Fruit fly (Drosophila melanogaster): ENCODE data around the gene CG43147.

CG43147 gene

DNA sequence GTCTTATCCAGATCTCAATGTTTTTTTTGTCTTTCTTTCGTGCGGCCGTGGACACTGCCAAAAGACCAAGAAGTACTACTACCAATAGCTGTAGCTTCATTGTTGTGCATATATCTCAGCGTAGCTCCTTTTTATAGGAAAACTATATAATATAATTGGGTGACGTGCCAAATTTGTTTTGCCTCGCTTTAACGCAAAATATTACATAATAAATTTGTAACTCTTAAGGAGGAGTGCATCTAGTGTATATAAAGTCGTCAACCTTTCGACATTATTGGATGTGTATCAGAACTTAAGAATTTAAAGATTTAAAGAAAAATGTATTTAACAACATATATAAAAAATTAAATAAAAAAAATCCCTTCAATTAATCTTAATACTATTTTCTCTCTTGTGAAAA lies at the start of gene CG43147:
Gene CG43147, minus strand, starts transcription at position 101 of the 400 bp plus-strand sequence.
- TF ChIP-seq CG9705 (GFP tag; optimal IDR thresholded peaks at IDR 0.05) (no peak), CG32264 (GFP tag; optimal IDR thresholded peaks at IDR 0.05) (no peak), h (GFP tag; optimal IDR thresholded peaks at IDR 0.05) (no peak), Hnf4 (GFP tag; optimal IDR thresholded peaks at IDR 0.05) (no peak), Hr83 (GFP tag; optimal IDR thresholded peaks at IDR 0.05; ENCODE audit: poor library complexity, severe bottlenecking) (no peak), pan (optimal IDR thresholded peaks at IDR 0.05) (no peak), ey (GFP tag; optimal IDR thresholded peaks at IDR 0.05) (no peak), N (GFP tag; optimal IDR thresholded peaks at IDR 0.05) (no peak), Jra (GFP tag; optimal IDR thresholded peaks at IDR 0.05) (no peak), sv (GFP tag; optimal IDR thresholded peaks at IDR 0.05) (no peak), Mio (GFP tag; optimal IDR thresholded peaks at IDR 0.05) (no peak), br (GFP tag; optimal IDR thresholded peaks at IDR 0.05) (no peak), rgr (GFP tag; optimal IDR thresholded peaks at IDR 0.05) (no peak), lola (GFP tag; optimal IDR thresholded peaks at IDR 0.05) (no peak), dl (GFP tag; optimal IDR thresholded peaks at IDR 0.05; ENCODE audit: insufficient read depth in 1 of 2, partially characterized antibody in 2 of 2) (no peak), GATAd (GFP tag; optimal IDR thresholded peaks at IDR 0.05) (no peak), sage (GFP tag; optimal IDR thresholded peaks at IDR 0.05) (no peak), foxo (GFP tag; optimal IDR thresholded peaks at IDR 0.05) (no peak), CrebA (GFP tag; optimal IDR thresholded peaks at IDR 0.05; ENCODE audit: borderline replicate concordance) (no peak)

DNA sequence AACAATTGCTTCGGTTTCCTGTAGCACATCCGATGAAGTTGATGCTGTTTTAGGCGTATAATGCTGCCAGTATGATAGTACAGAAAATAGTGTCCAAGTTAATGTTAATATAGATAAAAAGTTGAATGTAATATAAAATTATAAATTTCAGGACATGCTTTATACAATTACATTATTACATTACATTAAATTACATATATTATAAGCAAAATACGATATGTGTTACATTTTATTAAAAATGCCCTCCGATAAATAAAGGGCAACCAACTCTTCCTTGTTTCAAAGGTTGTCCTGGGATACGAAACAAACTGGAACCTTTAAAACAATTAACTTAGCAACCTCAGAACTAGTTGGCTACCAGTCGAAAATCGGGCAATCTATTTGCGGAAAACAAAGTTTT lies 48.8 kb upstream of the CG43147 start, which contains the start of gene CG17687:
Gene CG17687, plus strand, starts transcription at position 301 of the 400 bp plus-strand sequence.
- TF ChIP-seq CG9705 (GFP tag; optimal IDR thresholded peaks at IDR 0.05) (no peak), Dfd (GFP tag; optimal IDR thresholded peaks at IDR 0.05) (no peak), br (GFP tag; optimal IDR thresholded peaks at IDR 0.05) (no peak), Abd-B (GFP tag; optimal IDR thresholded peaks at IDR 0.05) (no peak), Hnf4 (GFP tag; optimal IDR thresholded peaks at IDR 0.05) (no peak), foxo (GFP tag; optimal IDR thresholded peaks at IDR 0.05) (no peak), Hr83 (GFP tag; optimal IDR thresholded peaks at IDR 0.05; ENCODE audit: poor library complexity, severe bottlenecking) (no peak), pan (optimal IDR thresholded peaks at IDR 0.05) (no peak), tai (GFP tag; optimal IDR thresholded peaks at IDR 0.05) (no peak), dsf (GFP tag; optimal IDR thresholded peaks at IDR 0.05; ENCODE audit: borderline replicate concordance) (no peak), brk (GFP tag; optimal IDR thresholded peaks at IDR 0.05) (no peak)

DNA sequence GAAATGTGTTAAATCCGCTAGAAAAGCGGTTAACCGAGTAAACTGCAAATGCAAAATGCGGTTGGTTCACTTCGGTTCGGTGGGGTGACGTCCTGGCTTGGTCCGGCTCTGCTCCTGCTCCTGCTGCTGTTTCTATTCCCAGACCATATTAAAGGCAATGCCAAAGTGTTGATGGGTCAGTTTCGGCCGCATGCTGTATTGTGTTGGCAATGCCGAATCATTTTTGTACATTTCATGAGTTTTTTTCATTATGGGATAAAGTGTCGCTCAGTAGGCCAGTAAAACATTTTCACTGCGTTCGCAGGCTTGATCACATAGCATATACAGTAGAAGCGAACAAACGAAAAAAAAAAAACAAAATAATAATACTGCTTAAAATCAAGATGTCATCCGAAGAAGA lies 28.9 kb upstream of the CG43147 start, which contains the start of gene CG14113:
Gene CG14113, plus strand, starts transcription at position 301 of the 400 bp plus-strand sequence.
- TF ChIP-seq Dfd (GFP tag; optimal IDR thresholded peaks at IDR 0.05) (no peak), Myc (optimal IDR thresholded peaks at IDR 0.05) (no peak), Mio (GFP tag; optimal IDR thresholded peaks at IDR 0.05) (no peak), CG9705 (GFP tag; optimal IDR thresholded peaks at IDR 0.05) (no peak), Vsx2 (GFP tag; optimal IDR thresholded peaks at IDR 0.05; ENCODE audit: partially characterized antibody) (no peak), br (GFP tag; optimal IDR thresholded peaks at IDR 0.05) (no peak), Dif (GFP tag; optimal IDR thresholded peaks at IDR 0.05; ENCODE audit: partially characterized antibody) (no peak), OdsH (GFP tag; optimal IDR thresholded peaks at IDR 0.05) (no peak), sv (GFP tag; optimal IDR thresholded peaks at IDR 0.05) (no peak), GATAd (GFP tag; optimal IDR thresholded peaks at IDR 0.05) (no peak), CG32264 (GFP tag; optimal IDR thresholded peaks at IDR 0.05) (no peak), rgr (GFP tag; optimal IDR thresholded peaks at IDR 0.05) (no peak), usp (GFP tag; optimal IDR thresholded peaks at IDR 0.05) (no peak), Abd-B (GFP tag; optimal IDR thresholded peaks at IDR 0.05) (no peak), Rel (GFP tag; optimal IDR thresholded peaks at IDR 0.05) (no peak), Rel (tag; optimal IDR thresholded peaks at IDR 0.05) (no peak)

DNA sequence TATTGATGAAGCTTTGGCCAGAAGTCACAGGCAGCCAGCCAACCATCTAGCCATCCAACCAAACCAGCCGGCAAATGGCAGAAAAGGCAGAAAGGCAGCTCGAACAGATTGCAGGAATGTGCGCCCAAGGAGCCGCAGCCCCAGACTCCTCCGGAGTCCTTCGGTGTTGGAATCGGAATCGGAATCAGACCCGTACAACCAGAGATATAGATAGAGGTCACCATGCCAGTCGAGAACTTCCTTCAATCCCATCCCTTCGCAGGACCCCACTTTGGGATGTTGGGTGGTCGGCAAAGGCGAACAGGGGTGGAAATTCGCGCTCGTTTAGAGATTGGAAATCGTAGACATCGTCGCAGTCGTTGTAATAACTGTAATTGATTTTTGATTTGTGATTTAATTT lies 12.3 kb upstream of the CG43147 start:
- TF ChIP-seq jim (GFP tag; optimal IDR thresholded peaks at IDR 0.05) (no peak), dl (GFP tag; optimal IDR thresholded peaks at IDR 0.05; ENCODE audit: insufficient read depth in 1 of 2, partially characterized antibody in 2 of 2) (no peak), dmrt93B (GFP tag; optimal IDR thresholded peaks at IDR 0.05) (no peak), dsf (GFP tag; optimal IDR thresholded peaks at IDR 0.05; ENCODE audit: borderline replicate concordance) (no peak), pan (optimal IDR thresholded peaks at IDR 0.05) (no peak), GATAd (GFP tag; optimal IDR thresholded peaks at IDR 0.05) (no peak), Hnf4 (GFP tag; optimal IDR thresholded peaks at IDR 0.05) (no peak), Dif (GFP tag; optimal IDR thresholded peaks at IDR 0.05; ENCODE audit: partially characterized antibody) (no peak), Hr78 (GFP tag; optimal IDR thresholded peaks at IDR 0.05) (no peak), woc (GFP tag; optimal IDR thresholded peaks at IDR 0.05) (no peak), lola (GFP tag; optimal IDR thresholded peaks at IDR 0.05) (no peak)

All from whole organism, wandering third instar larva.